Worm (Caenorhabditis elegans) whole organism, young adult: ENCODE measurements around the gene C17C3.15.

Experiments
- B0261.1 ChIP-seq: sonication (generic microtip); optimal IDR thresholded peaks from 2 replicates; lab custom pipeline; 2016; ENCODE audit warnings: mild to moderate bottlenecking, missing genetic modification characterization, moderate library complexity, missing compliant biosample characterization
- B0336.3 ChIP-seq: fragments of 200-800 bp; sonication (Bioruptor generic); IDR thresholded peaks from 2 replicates; pipeline ENCODE4 v1.3.6; 2022; ENCODE audit warnings: missing genetic modification characterization, missing compliant biosample characterization
- C06A6.2 ChIP-seq: fragments of 200-800 bp; sonication (Bioruptor generic); conservative IDR thresholded peaks from 2 replicates; pipeline ENCODE4 v1.3.6; 2022; ENCODE audit warnings: missing genetic modification characterization, missing compliant biosample characterization
- F10E7.11 ChIP-seq: sonication (generic microtip); optimal IDR thresholded peaks from 2 replicates; lab custom pipeline; 2017; ENCODE audit warnings: mild to moderate bottlenecking, missing genetic modification characterization, moderate library complexity, missing compliant biosample characterization
- F33H1.4 ChIP-seq: fragments of 200-800 bp; sonication (Bioruptor generic); IDR thresholded peaks from 2 replicates; pipeline ENCODE4 v1.3.6; 2022; ENCODE audit warnings: missing genetic modification reagents, missing genetic modification characterization, missing compliant biosample characterization
- F52B5.7 ChIP-seq: sonication (generic microtip); optimal IDR thresholded peaks from 2 replicates; lab custom pipeline; 2016; ENCODE audit warnings: mild to moderate bottlenecking, missing genetic modification characterization, missing compliant biosample characterization
- K12H6.12 ChIP-seq: fragments of 200-800 bp; sonication (Bioruptor generic); optimal IDR thresholded peaks from 2 replicates; lab custom pipeline; 2018; ENCODE audit warnings: mild to moderate bottlenecking, missing genetic modification characterization, missing compliant biosample characterization
- T07F8.4 ChIP-seq: sonication (generic microtip); optimal IDR thresholded peaks from 2 replicates; lab custom pipeline; 2016; ENCODE audit warnings: mild to moderate bottlenecking, missing genetic modification characterization, moderate library complexity, missing compliant biosample characterization
- Y53G8AR.9 ChIP-seq: fragments of 200-800 bp; sonication (Bioruptor generic); conservative IDR thresholded peaks from 2 replicates; pipeline ENCODE4 v1.3.6; 2022; ENCODE audit warnings: missing genetic modification reagents, missing genetic modification characterization, missing compliant biosample characterization
- Y56A3A.18 ChIP-seq: fragments of 200-800 bp; sonication (Bioruptor generic); IDR thresholded peaks from 2 replicates; pipeline ENCODE4 v1.3.6; 2022; ENCODE audit warnings: missing genetic modification reagents, missing genetic modification characterization, missing compliant biosample characterization
- ama-1 ChIP-seq, 3 experiments: fragments of 150-350 bp in 1 of 3; sonication (generic microtip) in 2 of 3; optimal IDR thresholded peaks; 2 replicates each; lab custom pipeline; 2014 to 2018; ENCODE audit warnings: missing biosample characterization in 2 of 3, missing genetic modification characterization in 2 of 3, missing genetic modification reagents in 2 of 3
- aptf-2 ChIP-seq: fragments of 200-800 bp; sonication (Bioruptor generic); conservative IDR thresholded peaks from 2 replicates; pipeline ENCODE4 v1.3.6; 2022; ENCODE audit warnings: missing genetic modification reagents, missing genetic modification characterization, missing compliant biosample characterization
- atf-7 ChIP-seq: sonication (generic microtip); optimal IDR thresholded peaks from 2 replicates; lab custom pipeline; 2017; ENCODE audit warnings: mild to moderate bottlenecking, missing genetic modification characterization, missing compliant biosample characterization
- bed-1 ChIP-seq: fragments of 200-800 bp; sonication (Bioruptor generic); IDR thresholded peaks from 2 replicates; pipeline ENCODE4 v1.3.6; 2022; ENCODE audit warnings: missing genetic modification reagents, missing genetic modification characterization, missing compliant biosample characterization
- cebp-1 ChIP-seq, 2 experiments: fragments of 200-800 bp in 1 of 2; sonication (Bioruptor generic) in 1 of 2; sonication (generic microtip) in 1 of 2; IDR thresholded peaks in 1 of 2; optimal IDR thresholded peaks in 1 of 2; 2 replicates each; pipeline versions ENCODE4 v1.3.6 to Lab custom; 2017 to 2022; ENCODE audit warnings: missing compliant biosample characterization in 2 of 2, missing genetic modification characterization in 2 of 2, mild to moderate bottlenecking in 1 of 2, missing genetic modification reagents in 1 of 2, moderate library complexity in 1 of 2
- ceh-58 ChIP-seq: fragments of 200-800 bp; sonication (Bioruptor generic); IDR thresholded peaks from 2 replicates; pipeline ENCODE4 v1.3.6; 2022; ENCODE audit warnings: missing genetic modification characterization, missing compliant biosample characterization
- chd-7 ChIP-seq: sonication (generic microtip); optimal IDR thresholded peaks from 2 replicates; lab custom pipeline; 2016; ENCODE audit warnings: mild to moderate bottlenecking, missing genetic modification characterization, moderate library complexity, missing compliant biosample characterization
- dox-1 ChIP-seq: fragments of 200-800 bp; sonication (Bioruptor generic); IDR thresholded peaks from 2 replicates; pipeline ENCODE4 v1.3.6; 2022; ENCODE audit warnings: missing genetic modification reagents, missing genetic modification characterization, missing compliant biosample characterization
- efl-1 ChIP-seq: fragments of 150-350 bp; optimal IDR thresholded peaks from 2 replicates; lab custom pipeline; 2014; ENCODE audit warnings: missing biosample characterization, missing genetic modification reagents, missing genetic modification characterization
- ekl-4 ChIP-seq: fragments of 200-800 bp; sonication (Bioruptor generic); IDR thresholded peaks from 2 replicates; pipeline ENCODE4 v1.3.6; 2022; ENCODE audit warnings: missing genetic modification reagents, missing genetic modification characterization, missing compliant biosample characterization
- fkh-3 ChIP-seq: sonication (generic microtip); optimal IDR thresholded peaks from 2 replicates; lab custom pipeline; 2016; ENCODE audit warnings: mild to moderate bottlenecking, missing genetic modification characterization, missing compliant biosample characterization
- gei-17 ChIP-seq: fragments of 200-800 bp; sonication (Bioruptor generic); optimal IDR thresholded peaks from 2 replicates; lab custom pipeline; 2018; ENCODE audit warnings: mild to moderate bottlenecking, missing genetic modification characterization, missing compliant biosample characterization
- hlh-26 ChIP-seq: fragments of 200-800 bp; sonication (Bioruptor generic); conservative IDR thresholded peaks from 2 replicates; pipeline ENCODE4 v1.3.6; 2022; ENCODE audit warnings: missing genetic modification reagents, missing genetic modification characterization, missing compliant biosample characterization
- hmg-1.2 ChIP-seq: fragments of 200-800 bp; sonication (Bioruptor generic); IDR thresholded peaks from 2 replicates; pipeline ENCODE4 v1.3.6; 2022; ENCODE audit warnings: missing genetic modification reagents, missing genetic modification characterization, missing compliant biosample characterization
- hmg-20 ChIP-seq: fragments of 200-800 bp; sonication (Bioruptor generic); IDR thresholded peaks from 2 replicates; pipeline ENCODE4 v1.3.6; 2022; ENCODE audit warnings: missing genetic modification reagents, missing genetic modification characterization, missing compliant biosample characterization
- let-607 ChIP-seq, 2 experiments: fragments of 200-800 bp in 1 of 2; sonication (Bioruptor generic) in 1 of 2; sonication (generic microtip) in 1 of 2; optimal IDR thresholded peaks; 2 replicates each; lab custom pipeline; 2016 to 2018; ENCODE audit warnings: mild to moderate bottlenecking in 2 of 2, missing compliant biosample characterization in 2 of 2, missing genetic modification characterization in 2 of 2, moderate library complexity in 2 of 2, missing genotype in 1 of 2
- lin-26 ChIP-seq: fragments of 200-800 bp; sonication (Bioruptor generic); IDR thresholded peaks from 2 replicates; pipeline ENCODE4 v1.3.6; 2022; ENCODE audit warnings: missing genetic modification reagents, missing genetic modification characterization, missing compliant biosample characterization
- lin-35 ChIP-seq, 3 experiments: fragments of 150-350 bp in 2 of 3; sonication (generic microtip) in 1 of 3; optimal IDR thresholded peaks; 2 replicates each; lab custom pipeline; 2014 to 2018; ENCODE audit warnings: missing biosample characterization in 3 of 3, missing genetic modification characterization in 3 of 3, missing genetic modification reagents in 3 of 3
- lin-54 ChIP-seq: fragments of 200-800 bp; sonication (Bioruptor generic); optimal IDR thresholded peaks from 2 replicates; lab custom pipeline; 2018; ENCODE audit warnings: mild to moderate bottlenecking, missing genetic modification characterization, missing compliant biosample characterization
- madf-3 ChIP-seq: fragments of 200-800 bp; sonication (Bioruptor generic); IDR thresholded peaks from 2 replicates; pipeline ENCODE4 v1.3.6; 2022; ENCODE audit warnings: missing genetic modification reagents, missing genetic modification characterization, missing compliant biosample characterization
- madf-6 ChIP-seq: fragments of 200-800 bp; sonication (Bioruptor generic); IDR thresholded peaks from 2 replicates; pipeline ENCODE4 v1.3.6; 2022; ENCODE audit warnings: missing genetic modification reagents, missing genetic modification characterization, missing compliant biosample characterization
- mcd-1 ChIP-seq: fragments of 200-800 bp; sonication (Bioruptor generic); IDR thresholded peaks from 2 replicates; pipeline ENCODE4 v1.3.6; 2022; ENCODE audit warnings: missing genetic modification reagents, missing genetic modification characterization, missing compliant biosample characterization
- nfyb-1 ChIP-seq: fragments of 200-800 bp; sonication (Bioruptor generic); IDR thresholded peaks from 2 replicates; pipeline ENCODE4 v1.3.6; 2022; ENCODE audit warnings: missing genetic modification reagents, missing genetic modification characterization, missing compliant biosample characterization
- pbrm-1 ChIP-seq: fragments of 200-800 bp; sonication (Bioruptor generic); IDR thresholded peaks from 2 replicates; pipeline ENCODE4 v1.3.6; 2022; ENCODE audit warnings: missing genetic modification reagents, missing genetic modification characterization, missing compliant biosample characterization
- pha-4 ChIP-seq: fragments of 150-350 bp; sonication (generic microtip); optimal IDR thresholded peaks from 2 replicates; lab custom pipeline; 2014; ENCODE audit warnings: missing biosample characterization, missing genetic modification reagents, missing genetic modification characterization
- repo-1 ChIP-seq: sonication (generic microtip); optimal IDR thresholded peaks from 2 replicates; lab custom pipeline; 2017; ENCODE audit warnings: mild to moderate bottlenecking, missing genetic modification characterization, missing compliant biosample characterization
- rpc-1 ChIP-seq, 2 experiments: fragments of 150-350 bp in 1 of 2; sonication (generic microtip) in 1 of 2; optimal IDR thresholded peaks; 2 replicates each; lab custom pipeline; 2014 to 2018; ENCODE audit warnings: missing biosample characterization in 1 of 2, missing genetic modification characterization in 1 of 2, missing genetic modification reagents in 1 of 2, missing genotype in 1 of 2
- snpc-4 ChIP-seq, 5 experiments: fragments of 150-350 bp in 1 of 5; sonication (generic microtip) in 4 of 5; optimal IDR thresholded peaks; 2 replicates each; lab custom pipeline; 2014 to 2018; ENCODE audit warnings: missing genetic modification characterization in 5 of 5, missing biosample characterization in 3 of 5, antibody characterized with exemption in 2 of 5, mild to moderate bottlenecking in 2 of 5, missing compliant biosample characterization in 2 of 5, missing genotype in 2 of 5, moderate library complexity in 2 of 5, missing genetic modification reagents in 1 of 5
- somi-1 ChIP-seq: fragments of 200-800 bp; sonication (Bioruptor generic); optimal IDR thresholded peaks from 2 replicates; lab custom pipeline; 2018; ENCODE audit warnings: mild to moderate bottlenecking, missing genetic modification characterization, missing compliant biosample characterization
- xnd-1 ChIP-seq: sonication (generic microtip); optimal IDR thresholded peaks from 2 replicates; lab custom pipeline; 2016; ENCODE audit warnings: missing genotype, missing genetic modification reagents, missing genetic modification characterization, missing compliant biosample characterization
- zim-3 ChIP-seq: sonication (generic microtip); optimal IDR thresholded peaks from 2 replicates; lab custom pipeline; 2017; ENCODE audit warnings: mild to moderate bottlenecking, missing genetic modification characterization, moderate library complexity, missing compliant biosample characterization

C17C3.15 gene

DNA sequence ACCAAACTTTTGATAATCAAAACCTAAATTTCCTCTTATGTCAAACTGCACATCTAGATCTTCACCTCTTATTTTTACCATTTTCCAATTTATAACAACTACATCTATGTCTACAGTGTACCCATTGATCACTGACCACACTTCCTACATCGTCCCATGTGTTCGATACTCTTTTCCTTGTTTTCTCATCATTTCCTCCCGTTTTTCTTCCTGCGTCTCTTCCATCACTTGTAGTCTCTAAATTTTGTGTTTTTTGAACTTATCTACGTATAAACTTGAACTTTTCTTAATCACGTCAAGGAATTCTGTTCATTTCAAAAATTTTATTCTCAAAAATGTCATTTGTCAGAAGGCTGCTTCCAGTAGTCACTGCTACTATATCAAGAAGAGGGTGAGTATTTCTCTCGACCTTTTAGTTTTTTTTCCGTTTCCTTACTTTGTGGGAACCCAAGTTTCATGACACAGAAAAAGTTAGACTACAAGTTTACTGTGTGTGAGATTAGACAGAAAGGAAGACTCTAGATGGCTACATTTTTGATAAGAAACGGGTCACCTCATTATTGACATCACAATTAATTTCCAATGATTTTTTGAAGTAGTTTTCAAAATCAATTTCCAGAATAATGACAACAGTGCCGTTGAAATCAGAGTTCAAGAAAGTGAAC is 1.8 kb downstream of the C17C3.15 start (continued):
- TF ChIP-seq T07F8.4 (tag; lab: Kevin White, UChicago) = no peak

DNA sequence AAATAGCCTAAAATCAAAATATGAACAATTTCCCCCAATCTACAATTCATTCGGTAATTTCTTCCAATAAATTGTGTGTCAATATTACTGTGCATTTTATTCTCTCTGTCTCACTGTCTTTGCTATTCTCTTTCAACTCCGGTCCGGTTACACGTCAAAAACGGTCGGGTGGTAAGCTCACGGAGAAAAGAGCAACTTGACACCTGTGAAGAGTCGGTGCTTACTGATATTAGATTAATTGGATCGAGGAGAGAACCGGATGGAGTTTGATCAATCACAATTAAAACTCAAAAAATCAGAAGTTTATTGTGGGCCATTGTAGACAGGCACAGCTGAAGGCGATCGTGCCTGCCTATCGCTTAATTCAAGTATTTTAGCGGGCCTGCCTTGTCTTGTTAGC is 4.5 kb downstream of the C17C3.15 start:
- TF ChIP-seq madf-3 (GFP tag; lab: Robert Waterston, UW) (peak; percentile 67; the same call in 1 of the 2 replicates), ceh-58 (GFP tag; lab: Robert Waterston, UW) (no peak), hlh-26 (GFP tag; lab: Robert Waterston, UW) (no peak), hmg-20 (0 out of 2 replicates have a peak, but pooled peaks have one; percentile 2), hmg-1.2 (peak; percentile 19; the same call in 1 of the 2 replicates), repo-1 (tag; lab: Kevin White, UChicago) (peak; percentile 86), F10E7.11 (tag; lab: Kevin White, UChicago) (no peak), B0261.1 (no peak), dox-1 (GFP tag; lab: Robert Waterston, UW) (peak; percentile 45; the same call in 1 of the 2 replicates), gei-17 (GFP tag; lab: Kevin White, UChicago) (peak; percentile 55), Y56A3A.18 (GFP tag; lab: Robert Waterston, UW) (peak; percentile 78; the same call in 1 of the 2 replicates), C06A6.2 (GFP tag; lab: Robert Waterston, UW) (0 out of 2 replicates have a peak, but pooled peaks have one; percentile 26), chd-7 (tag; lab: Kevin White, UChicago) (peak; percentile 70), xnd-1 (tag; lab: Kevin White, UChicago) (no peak), snpc-4 (GFP tag; optimal IDR thresholded peaks at IDR 0.05; lab: Kevin White, UChicago) (no peak), snpc-4 (tag; optimal IDR thresholded peaks at IDR 0.05; lab: Kevin White, UChicago) (peak in 1 of 4 experiments; percentile 20), F33H1.4 (GFP tag; lab: Robert Waterston, UW) (no peak), bed-1 (0 out of 2 replicates have a peak, but pooled peaks have one; percentile 47), Y53G8AR.9 (peak; percentile 81; the same call in 1 of the 2 replicates), rpc-1 (optimal IDR thresholded peaks at IDR 0.05; lab: Kevin White, UChicago) (no peak), rpc-1 (tag; optimal IDR thresholded peaks at IDR 0.05; lab: Kevin White, UChicago) (no peak), pha-4 (tag; lab: Kevin White, UChicago) (no peak), madf-6 (peak; percentile 33), lin-26 (GFP tag; lab: Robert Waterston, UW) (peak; percentile 37; the same call in 1 of the 2 replicates), cebp-1 (GFP tag; IDR thresholded peaks at IDR 0.05; lab: Robert Waterston, UW) (no peak), cebp-1 (tag; optimal IDR thresholded peaks at IDR 0.05; lab: Kevin White, UChicago) (peak; percentile 40), somi-1 (GFP tag; lab: Kevin White, UChicago) (no peak), fkh-3 (peak; percentile 41), B0336.3 (GFP tag; lab: Robert Waterston, UW) (peak; percentile 80), nfyb-1 (peak; percentile 67; the same call in 1 of the 2 replicates), lin-54 (GFP tag; lab: Kevin White, UChicago) (peak; percentile 6), aptf-2 (GFP tag; lab: Robert Waterston, UW) (no peak), atf-7 (tag; lab: Kevin White, UChicago) (peak; percentile 70), ama-1 (optimal IDR thresholded peaks at IDR 0.05; lab: Kevin White, UChicago) (peak; percentile 33), ama-1 (GFP tag; optimal IDR thresholded peaks at IDR 0.05; lab: Kevin White, UChicago) (no peak), mcd-1 (GFP tag; lab: Robert Waterston, UW) (peak; percentile 38; the same call in 1 of the 2 replicates), zim-3 (tag; lab: Kevin White, UChicago) (peak; percentile 42), let-607 (tag; optimal IDR thresholded peaks at IDR 0.05; lab: Kevin White, UChicago) (peak; percentile 49 to 76), ekl-4 (peak; percentile 73; the same call in 1 of the 2 replicates), efl-1 (GFP tag; lab: Kevin White, UChicago) (no peak), K12H6.12 (tag; lab: Kevin White, UChicago) (peak; percentile 20), F52B5.7 (tag; lab: Kevin White, UChicago) (peak; percentile 62), pbrm-1 (GFP tag; lab: Robert Waterston, UW) (peak; percentile 36; the same call in 1 of the 2 replicates), lin-35 (GFP tag; optimal IDR thresholded peaks at IDR 0.05; lab: Kevin White, UChicago) (peak in 1 of 3 experiments; percentile 55)
